Fruit fly (Drosophila melanogaster) whole organism, embryonic: Measurements from ENCODE around the gene CG12016.

Source experiments
- Atf3 ChIP-seq: fragments of 200-800 bp; sonication (Bioruptor generic); optimal IDR thresholded peaks from 3 replicates; lab custom pipeline; 2016; ENCODE audit warnings: missing biosample characterization, missing genetic modification characterization
- CG10274 ChIP-seq: fragments of 200-800 bp; sonication (Bioruptor generic); optimal IDR thresholded peaks from 3 replicates; lab custom pipeline; 2017; ENCODE audit warnings: missing biosample characterization, mild to moderate bottlenecking, missing genetic modification characterization
- CG11247 ChIP-seq: fragments of 200-800 bp; sonication (Bioruptor generic); IDR thresholded peaks from 2 replicates; pipeline ENCODE4 v1.3.6; 2022; ENCODE audit warnings: missing biosample characterization, missing genetic modification characterization
- CG1602 ChIP-seq: fragments of 200-800 bp; sonication (Bioruptor generic); optimal IDR thresholded peaks from 3 replicates; lab custom pipeline; 2016; ENCODE audit warnings: missing biosample characterization, missing genetic modification characterization
- CG17568 ChIP-seq: fragments of 200-800 bp; sonication (Bioruptor generic); optimal IDR thresholded peaks from 2 replicates; lab custom pipeline; 2018; ENCODE audit warnings: missing biosample characterization, mild to moderate bottlenecking, missing genetic modification characterization, moderate library complexity
- CG18011 ChIP-seq: fragments of 200-800 bp; sonication (Bioruptor generic); optimal IDR thresholded peaks from 2 replicates; lab custom pipeline; 2017; ENCODE audit warnings: missing biosample characterization, missing genetic modification characterization, mild to moderate bottlenecking, moderate library complexity, missing genotype
- CG18262 ChIP-seq: fragments of 200-800 bp; optimal IDR thresholded peaks from 3 replicates; lab custom pipeline; 2019; ENCODE audit warnings: missing biosample characterization, mild to moderate bottlenecking, missing genetic modification characterization, moderate library complexity
- CG2116 ChIP-seq: fragments of 200-800 bp; sonication (Bioruptor generic); optimal IDR thresholded peaks from 3 replicates; lab custom pipeline; 2018; ENCODE audit warnings: missing biosample characterization, mild to moderate bottlenecking, missing genetic modification characterization
- CG2712 ChIP-seq: fragments of 200-800 bp; optimal IDR thresholded peaks from 3 replicates; lab custom pipeline; 2019; ENCODE audit warnings: missing biosample characterization, mild to moderate bottlenecking, missing genetic modification characterization, moderate library complexity
- CG2889 ChIP-seq: fragments of 200-800 bp; sonication (Bioruptor generic); IDR thresholded peaks from 3 replicates; pipeline ENCODE4 v1.3.6; 2022; ENCODE audit warnings: missing biosample characterization, missing genetic modification characterization
- CG31388 ChIP-seq: fragments of 200-800 bp; sonication (Bioruptor generic); optimal IDR thresholded peaks from 2 replicates; lab custom pipeline; 2016; ENCODE audit warnings: missing biosample characterization, missing genetic modification characterization
- CG34376 ChIP-seq: fragments of 200-800 bp; sonication (Bioruptor generic); optimal IDR thresholded peaks from 2 replicates; lab custom pipeline; 2018; ENCODE audit warnings: missing biosample characterization, mild to moderate bottlenecking, missing genetic modification characterization
- CG4328 ChIP-seq: fragments of 200-800 bp; sonication (Bioruptor generic); optimal IDR thresholded peaks from 3 replicates; lab custom pipeline; 2017; ENCODE audit warnings: missing biosample characterization, missing genetic modification reagents, missing genetic modification characterization
- CG7928 ChIP-seq: fragments of 200-800 bp; sonication (Bioruptor generic); optimal IDR thresholded peaks from 2 replicates; lab custom pipeline; 2017; ENCODE audit warnings: missing biosample characterization, mild to moderate bottlenecking, missing genetic modification characterization
- CG8089 ChIP-seq: fragments of 200-800 bp; sonication (Bioruptor generic); optimal IDR thresholded peaks from 3 replicates; lab custom pipeline; 2016; ENCODE audit warnings: missing biosample characterization, missing genetic modification characterization
- CG8478 ChIP-seq: fragments of >200 bp; optimal IDR thresholded peaks from 2 replicates; lab custom pipeline; 2018
- CG9876 ChIP-seq: fragments of 200-800 bp; sonication (Bioruptor generic); optimal IDR thresholded peaks from 2 replicates; lab custom pipeline; 2016; ENCODE audit warnings: missing biosample characterization, missing genetic modification characterization
- CTCF ChIP-seq: fragments of 200-800 bp; sonication (Bioruptor generic); optimal IDR thresholded peaks from 2 replicates; lab custom pipeline; 2017; ENCODE audit warnings: missing biosample characterization, mild to moderate bottlenecking, missing genetic modification characterization, moderate library complexity
- Dad ChIP-seq: fragments of 200-800 bp; sonication (Bioruptor generic); optimal IDR thresholded peaks from 3 replicates; lab custom pipeline; 2016; ENCODE audit warnings: missing biosample characterization, missing genetic modification characterization
- Dip3 ChIP-seq: fragments of 200-800 bp; sonication (Bioruptor generic); optimal IDR thresholded peaks from 3 replicates; lab custom pipeline; 2016; ENCODE audit warnings: missing biosample characterization, missing genetic modification characterization
- Doc2 ChIP-seq: fragments of 200-800 bp; sonication (Bioruptor generic); IDR thresholded peaks from 2 replicates; pipeline ENCODE4 v1.3.6; 2022; ENCODE audit warnings: missing biosample characterization, missing genetic modification characterization
- Drgx ChIP-seq: fragments of 200-800 bp; sonication (Bioruptor generic); IDR thresholded peaks from 2 replicates; pipeline ENCODE4 v1.3.6; 2022; ENCODE audit warnings: missing biosample characterization, missing genetic modification characterization
- Fer3 ChIP-seq: fragments of 200-800 bp; sonication (Bioruptor generic); optimal IDR thresholded peaks from 2 replicates; lab custom pipeline; 2018; ENCODE audit warnings: missing biosample characterization, mild to moderate bottlenecking, missing genetic modification characterization, moderate library complexity
- Hmx ChIP-seq: fragments of 200-800 bp; sonication (Bioruptor generic); optimal IDR thresholded peaks from 2 replicates; lab custom pipeline; 2016; ENCODE audit warnings: missing biosample characterization, missing genetic modification characterization
- Kr ChIP-seq: fragments of 200-800 bp; sonication (Bioruptor generic); optimal IDR thresholded peaks from 2 replicates; lab custom pipeline; 2017; ENCODE audit warnings: missing biosample characterization, mild to moderate bottlenecking, missing genetic modification characterization
- Med ChIP-seq: fragments of 200-800 bp; sonication (Bioruptor generic); peaks from one replicate; lab custom pipeline; 2016; ENCODE audit warnings: missing biosample characterization, missing genetic modification characterization, mild to moderate bottlenecking, inconsistent platforms, moderate library complexity
- Pdp1 ChIP-seq, 2 experiments: fragments of 200-800 bp; sonication (Bioruptor generic); optimal IDR thresholded peaks; 3 replicates each; lab custom pipeline; 2016; ENCODE audit warnings: missing biosample characterization in 2 of 2, missing genetic modification characterization in 2 of 2, mild to moderate bottlenecking in 1 of 2, moderate library complexity in 1 of 2
- Sox102F ChIP-seq: fragments of 200-800 bp; sonication (Bioruptor generic); optimal IDR thresholded peaks from 2 replicates; lab custom pipeline; 2018; ENCODE audit warnings: missing biosample characterization, mild to moderate bottlenecking, missing genetic modification characterization, moderate library complexity
- Ssrp ChIP-seq: fragments of 200-800 bp; sonication (Bioruptor generic); optimal IDR thresholded peaks from 2 replicates; lab custom pipeline; 2018; ENCODE audit warnings: missing biosample characterization, mild to moderate bottlenecking, missing genetic modification characterization, moderate library complexity
- abd-A ChIP-seq: fragments of 200-800 bp; sonication (Bioruptor generic); optimal IDR thresholded peaks from 3 replicates; lab custom pipeline; 2019; ENCODE audit warnings: missing biosample characterization, mild to moderate bottlenecking, missing genetic modification characterization, moderate library complexity
- ato ChIP-seq: fragments of 200-800 bp; sonication (Bioruptor generic); IDR thresholded peaks from 2 replicates; pipeline ENCODE4 v1.3.6; 2022; ENCODE audit warnings: missing biosample characterization, missing genetic modification characterization; ENCODE audit not compliant: partially characterized antibody
- crc ChIP-seq: fragments of 200-800 bp; sonication (Bioruptor generic); optimal IDR thresholded peaks from 2 replicates; lab custom pipeline; 2016; ENCODE audit warnings: missing biosample characterization, missing genetic modification characterization
- dysf ChIP-seq: fragments of 200-800 bp; sonication (Bioruptor generic); IDR thresholded peaks from 3 replicates; pipeline ENCODE4 v1.3.6; 2022; ENCODE audit warnings: missing biosample characterization, missing genetic modification characterization
- eyg ChIP-seq: fragments of 200-800 bp; sonication (Bioruptor generic); optimal IDR thresholded peaks from 3 replicates; lab custom pipeline; 2016; ENCODE audit warnings: missing biosample characterization, missing genetic modification characterization
- ham ChIP-seq: fragments of 200-800 bp; sonication (Bioruptor generic); IDR thresholded peaks from 2 replicates; pipeline ENCODE4 v1.3.6; 2022; ENCODE audit warnings: missing biosample characterization, missing genetic modification characterization
- ind ChIP-seq: fragments of 200-800 bp; sonication (Bioruptor generic); optimal IDR thresholded peaks from 3 replicates; lab custom pipeline; 2016; ENCODE audit warnings: missing biosample characterization, missing genetic modification characterization
- insv ChIP-seq, 2 experiments: fragments of 200-800 bp; sonication (Bioruptor generic); optimal IDR thresholded peaks; 3 replicates each; lab custom pipeline; 2016 to 2018; ENCODE audit warnings: missing biosample characterization in 2 of 2, missing genetic modification characterization in 2 of 2
- kay ChIP-seq: fragments of 200-800 bp; sonication (Bioruptor generic); optimal IDR thresholded peaks from 2 replicates; lab custom pipeline; 2016; ENCODE audit warnings: missing biosample characterization, missing genetic modification characterization
- lbe ChIP-seq: fragments of 200-800 bp; sonication (Bioruptor generic); optimal IDR thresholded peaks from 2 replicates; lab custom pipeline; 2016; ENCODE audit warnings: missing biosample characterization, mild to moderate bottlenecking, missing genetic modification characterization
- lilli ChIP-seq: fragments of 200-800 bp; sonication (Bioruptor generic); optimal IDR thresholded peaks from 3 replicates; lab custom pipeline; 2016; ENCODE audit warnings: missing biosample characterization, missing genetic modification characterization
- lmd ChIP-seq: fragments of 200-800 bp; sonication (Bioruptor generic); IDR thresholded peaks from 2 replicates; pipeline ENCODE4 v1.3.6; 2022; ENCODE audit warnings: missing biosample characterization, missing genetic modification characterization
- nau ChIP-seq: fragments of 200-800 bp; sonication (Bioruptor generic); optimal IDR thresholded peaks from 3 replicates; lab custom pipeline; 2017; ENCODE audit warnings: missing biosample characterization, mild to moderate bottlenecking, missing genetic modification characterization, missing genetic modification reagents
- nerfin-1 ChIP-seq: fragments of 200-800 bp; sonication (Bioruptor generic); optimal IDR thresholded peaks from 3 replicates; lab custom pipeline; 2019; ENCODE audit warnings: missing biosample characterization, mild to moderate bottlenecking, missing genetic modification characterization, moderate library complexity
- pan ChIP-seq, 4 experiments: fragments of >200 bp in 3 of 4; fragments of 200-800 bp in 1 of 4; sonication (Bioruptor generic) in 1 of 4; optimal IDR thresholded peaks in 3 of 4; IDR thresholded peaks in 1 of 4; 2 replicates each; pipeline versions ENCODE4 v1.3.6 to Lab custom; 2017 to 2022; ENCODE audit warnings: missing biosample characterization in 2 of 4, missing genetic modification characterization in 2 of 4, mixed read lengths in 1 of 4
- pfk ChIP-seq: fragments of 200-800 bp; sonication (Bioruptor generic); optimal IDR thresholded peaks from 2 replicates; lab custom pipeline; 2018; ENCODE audit warnings: missing biosample characterization, mild to moderate bottlenecking, missing genetic modification characterization, moderate library complexity
- pzg ChIP-seq: fragments of 200-800 bp; sonication (Bioruptor generic); optimal IDR thresholded peaks from 3 replicates; lab custom pipeline; 2018; ENCODE audit warnings: missing biosample characterization, mild to moderate bottlenecking, missing genetic modification characterization, moderate library complexity
- sens-2 ChIP-seq: fragments of 200-800 bp; sonication (Bioruptor generic); IDR thresholded peaks from 2 replicates; pipeline ENCODE4 v1.3.6; 2022; ENCODE audit warnings: missing biosample characterization, missing genetic modification characterization
- ssp ChIP-seq: fragments of 200-800 bp; sonication (Bioruptor generic); IDR thresholded peaks from 2 replicates; pipeline ENCODE4 v1.3.6; 2022; ENCODE audit warnings: missing biosample characterization, missing genetic modification characterization
- wek ChIP-seq: fragments of 200-800 bp; sonication (Bioruptor generic); optimal IDR thresholded peaks from 3 replicates; lab custom pipeline; 2018; ENCODE audit warnings: missing biosample characterization, mild to moderate bottlenecking, missing genetic modification characterization, moderate library complexity
- z ChIP-seq: fragments of 200-800 bp; sonication (Bioruptor generic); IDR thresholded peaks from 3 replicates; pipeline ENCODE4 v1.3.6; 2022; ENCODE audit warnings: missing biosample characterization, missing genetic modification characterization
- zfh2 ChIP-seq: fragments of 200-800 bp; sonication (Bioruptor generic); optimal IDR thresholded peaks from 2 replicates; lab custom pipeline; 2016; ENCODE audit warnings: missing biosample characterization, missing genetic modification characterization

Gene CG12016

DNA sequence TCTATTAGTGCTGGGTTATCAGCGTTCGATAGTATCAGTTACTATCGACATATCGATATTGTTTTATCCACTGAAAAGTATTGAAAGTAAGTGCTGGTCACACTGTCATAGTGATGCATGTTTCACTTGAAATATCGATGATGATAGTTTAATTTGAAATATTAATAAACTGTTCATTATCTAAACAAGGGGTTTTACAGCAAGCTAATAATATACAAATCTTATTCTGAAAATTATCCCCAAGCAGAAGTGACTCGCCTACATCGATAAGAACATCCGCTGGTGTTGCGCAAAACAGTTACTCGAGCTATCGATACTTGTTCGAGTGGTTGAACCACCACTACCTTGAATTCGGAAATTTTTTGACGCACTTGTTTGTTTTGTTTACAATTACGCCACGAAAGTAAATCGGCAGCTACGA is at the start of gene CG12016, which contains the start of the genes PIG-C and Dpm2:
Gene CG12016 (plus strand): TSS at position 333 of the 421 bp plus-strand sequence.
Gene PIG-C (minus strand): TSS at position 10 of the 421 bp plus-strand sequence.
Gene Dpm2 (plus strand): TSS at position 333 of the 421 bp plus-strand sequence.
- peak; percentile 30 for TF ChIP-seq CG18011 (GFP tag; lab: Kevin White, UChicago)
- TF ChIP-seq Ssrp, result peak; percentile 64
- TF ChIP-seq crc, result no peak
- TF ChIP-seq CG18262, result peak; percentile 55
- peak; percentile 19 for TF ChIP-seq Hmx (GFP tag; lab: Kevin White, UChicago)
- peak; percentile 48 for TF ChIP-seq Dip3
- TF ChIP-seq Dad (GFP tag; lab: Kevin White, UChicago), result peak; percentile 57
- peak; percentile 45 for TF ChIP-seq Atf3 (GFP tag; lab: Kevin White, UChicago)
- peak; percentile 91 for TF ChIP-seq pzg (GFP tag; lab: Kevin White, UChicago)
- TF ChIP-seq ato (GFP tag; lab: Robert Waterston, UW), result peak; percentile 91
- peak; percentile 58 for TF ChIP-seq CG4328
- TF ChIP-seq Pdp1 (GFP tag; optimal IDR thresholded peaks at IDR 0.05; lab: Kevin White, UChicago), result peak; percentile 68 to 89
- TF ChIP-seq CG7928 (GFP tag; lab: Kevin White, UChicago), result peak; percentile 38
- TF ChIP-seq pan (optimal IDR thresholded peaks at IDR 0.05; lab: Kevin White, UChicago), result no peak
- peak in 1 of 2 experiments; percentile 54 for TF ChIP-seq pan (GFP tag; optimal IDR thresholded peaks at IDR 0.05 in 1 of 2, IDR thresholded peaks at IDR 0.05 in 1 of 2)
- peak; percentile 89 for TF ChIP-seq lilli (GFP tag; lab: Kevin White, UChicago)
- 0 out of 2 replicates have a peak, but pooled peaks have one; percentile 11 for TF ChIP-seq sens-2 (GFP tag; lab: Robert Waterston, UW)
- TF ChIP-seq CG1602 (GFP tag; lab: Kevin White, UChicago), result peak; percentile 59
- peak; percentile 65 for TF ChIP-seq nerfin-1 (tag; lab: Kevin White, UChicago)
- peak; percentile 81 for TF ChIP-seq CG2712 (tag; lab: Kevin White, UChicago)
- TF ChIP-seq ssp (GFP tag; lab: Robert Waterston, UW), result peak; percentile 67; the same call in 1 of the 2 replicates
- TF ChIP-seq kay (GFP tag; lab: Kevin White, UChicago), result peak; percentile 62
- TF ChIP-seq abd-A (tag; lab: Kevin White, UChicago), result no peak
- TF ChIP-seq nau (GFP tag; lab: Kevin White, UChicago), result no peak
- no peak for TF ChIP-seq Drgx (GFP tag; lab: Robert Waterston, UW)
- TF ChIP-seq CG34376 (GFP tag; lab: Kevin White, UChicago), result peak; percentile 53
- peak; percentile 93 for TF ChIP-seq Med (GFP tag; lab: Kevin White, UChicago)
- no peak for TF ChIP-seq CG10274
- TF ChIP-seq CG17568 (GFP tag; lab: Kevin White, UChicago), result no peak
- TF ChIP-seq CG8478, result no peak
- TF ChIP-seq CG2889 (GFP tag; lab: Robert Waterston, UW), result 0 out of 3 replicates have a peak, but pooled peaks have one; percentile 38
- TF ChIP-seq wek (GFP tag; lab: Kevin White, UChicago), result no peak
- TF ChIP-seq CG11247 (GFP tag; lab: Robert Waterston, UW), result peak; percentile 70
- peak in 1 of 2 experiments; percentile 55 for TF ChIP-seq insv (GFP tag; optimal IDR thresholded peaks at IDR 0.05; lab: Kevin White, UChicago)
- TF ChIP-seq dysf (GFP tag; lab: Robert Waterston, UW), result peak; percentile 71; the same call in 2 of the 3 replicates
- TF ChIP-seq CG9876 (GFP tag; lab: Kevin White, UChicago), result peak; percentile 30
- TF ChIP-seq Kr (GFP tag; lab: Kevin White, UChicago), result no peak
- peak; percentile 25 for TF ChIP-seq CG31388 (GFP tag; lab: Kevin White, UChicago)
- peak; percentile 59 for TF ChIP-seq lbe (GFP tag; lab: Kevin White, UChicago)
- TF ChIP-seq CG2116, result peak; percentile 82
- peak; percentile 65; the same call in 1 of the 2 replicates for TF ChIP-seq lmd (GFP tag; lab: Robert Waterston, UW)
- TF ChIP-seq zfh2 (GFP tag; lab: Kevin White, UChicago), result peak; percentile 83
- TF ChIP-seq ham (GFP tag; lab: Robert Waterston, UW), result no peak
- no peak for TF ChIP-seq Sox102F
- peak; percentile 36 for TF ChIP-seq CG8089 (GFP tag; lab: Kevin White, UChicago)
- TF ChIP-seq ind, result peak; percentile 81
- no peak for TF ChIP-seq CTCF
- no peak for TF ChIP-seq pfk (GFP tag; lab: Kevin White, UChicago)
- TF ChIP-seq Fer3 (tag; lab: Kevin White, UChicago), result peak; percentile 56
- no peak for TF ChIP-seq eyg (GFP tag; lab: Kevin White, UChicago)
- no peak for TF ChIP-seq Doc2 (GFP tag; lab: Robert Waterston, UW)
- TF ChIP-seq z, result no peak
